Worm (Caenorhabditis elegans) whole organism, L1 larva: ENCODE data around the gene T05G5.4.

Experiments
- blmp-1 ChIP-seq: fragments of 150-350 bp; optimal IDR thresholded peaks from 2 replicates; lab custom pipeline; 2014; ENCODE audit warnings: missing biosample characterization, missing genetic modification characterization
- ceh-82 ChIP-seq, 3 experiments: fragments of 150-350 bp in 1 of 3; sonication (generic microtip) in 2 of 3; optimal IDR thresholded peaks; 2 replicates each; lab custom pipeline; 2014 to 2017; ENCODE audit warnings: missing biosample characterization in 3 of 3, missing genetic modification characterization in 3 of 3
- ceh-90 ChIP-seq: sonication (generic microtip); optimal IDR thresholded peaks from 2 replicates; lab custom pipeline; 2016; ENCODE audit warnings: missing genetic modification characterization, missing compliant biosample characterization
- ces-1 ChIP-seq: fragments of 150-350 bp; optimal IDR thresholded peaks from 2 replicates; lab custom pipeline; 2014; ENCODE audit warnings: missing biosample characterization, missing genetic modification reagents, missing genetic modification characterization
- efl-1 ChIP-seq, 4 experiments: fragments of 150-350 bp; optimal IDR thresholded peaks in 3 of 4; peaks in 1 of 4; 1 replicate in 1 of 4; 2 replicates in 3 of 4; lab custom pipeline; 2014; ENCODE audit warnings: missing biosample characterization in 2 of 4, missing genetic modification characterization in 2 of 4, missing genetic modification reagents in 2 of 4
- egl-27 ChIP-seq, 2 experiments: fragments of 150-350 bp in 1 of 2; sonication (generic microtip); optimal IDR thresholded peaks; 3 replicates each; lab custom pipeline; 2017 to 2018; ENCODE audit warnings: missing biosample characterization in 2 of 2, missing genetic modification characterization in 2 of 2, missing genetic modification reagents in 2 of 2
- elt-2 ChIP-seq: sonication (generic microtip); optimal IDR thresholded peaks from 2 replicates; lab custom pipeline; 2016; ENCODE audit warnings: missing genetic modification characterization, mild to moderate bottlenecking, inconsistent platforms, missing compliant biosample characterization, missing genetic modification reagents
- elt-3 ChIP-seq, 6 experiments: fragments of 150-350 bp in 1 of 6; sonication (generic microtip); optimal IDR thresholded peaks; 2 replicates each; lab custom pipeline; 2017 to 2018; ENCODE audit warnings: missing biosample characterization in 6 of 6, missing genetic modification characterization in 6 of 6, inconsistent platforms in 1 of 6
- fkh-8 ChIP-seq: sonication (generic microtip); optimal IDR thresholded peaks from 2 replicates; lab custom pipeline; 2016; ENCODE audit warnings: mild to moderate bottlenecking, missing genetic modification characterization, missing compliant biosample characterization
- hlh-17 ChIP-seq: fragments of 200-800 bp; sonication (Bioruptor generic); optimal IDR thresholded peaks from 2 replicates; lab custom pipeline; 2018; ENCODE audit warnings: missing genetic modification characterization, mild to moderate bottlenecking, missing compliant biosample characterization, moderate library complexity, borderline replicate concordance
- hlh-4 ChIP-seq: sonication (generic microtip); optimal IDR thresholded peaks from 2 replicates; lab custom pipeline; 2016; ENCODE audit warnings: mild to moderate bottlenecking, missing genetic modification characterization, missing compliant biosample characterization
- irx-1 ChIP-seq: sonication (generic microtip); optimal IDR thresholded peaks from 2 replicates; lab custom pipeline; 2016; ENCODE audit warnings: missing genetic modification characterization, missing compliant biosample characterization
- lin-14 ChIP-seq: fragments of 200-800 bp; sonication (Bioruptor generic); optimal IDR thresholded peaks from 2 replicates; lab custom pipeline; 2018; ENCODE audit warnings: mild to moderate bottlenecking, missing genetic modification characterization, moderate library complexity, missing compliant biosample characterization
- lin-15B ChIP-seq: fragments of 150-350 bp; sonication (generic microtip); optimal IDR thresholded peaks from 3 replicates; lab custom pipeline; 2014; ENCODE audit warnings: missing biosample characterization, missing genetic modification characterization
- lin-35 ChIP-seq, 2 experiments: fragments of 150-350 bp; optimal IDR thresholded peaks; 2 replicates each; lab custom pipeline; 2014; ENCODE audit warnings: missing biosample characterization in 2 of 2, missing genetic modification characterization in 2 of 2, missing genetic modification reagents in 2 of 2
- lsy-2 ChIP-seq, 2 experiments: fragments of 150-350 bp; optimal IDR thresholded peaks; 2 replicates each; lab custom pipeline; 2014; ENCODE audit warnings: missing biosample characterization in 2 of 2, missing genetic modification characterization in 2 of 2
- mab-9 ChIP-seq: fragments of 200-800 bp; sonication (Bioruptor generic); IDR thresholded peaks from 2 replicates; pipeline ENCODE4 v1.3.6; 2022; ENCODE audit warnings: missing genetic modification reagents, missing genetic modification characterization, missing compliant biosample characterization
- mdl-1 ChIP-seq, 2 experiments: fragments of 150-350 bp; optimal IDR thresholded peaks; 2 replicates each; lab custom pipeline; 2014 to 2017; ENCODE audit warnings: missing biosample characterization in 2 of 2, missing genetic modification characterization in 2 of 2, inconsistent platforms in 1 of 2
- mep-1 ChIP-seq: fragments of 150-350 bp; optimal IDR thresholded peaks from 2 replicates; lab custom pipeline; 2014; ENCODE audit warnings: missing biosample characterization, missing genetic modification characterization
- nhr-11 ChIP-seq: fragments of 150-350 bp; optimal IDR thresholded peaks from 2 replicates; lab custom pipeline; 2014; ENCODE audit warnings: missing biosample characterization, missing genetic modification characterization
- nhr-19 ChIP-seq: fragments of 200-800 bp; sonication (Bioruptor generic); conservative IDR thresholded peaks from 2 replicates; pipeline ENCODE4 v1.3.6; 2022; ENCODE audit warnings: missing genetic modification characterization, missing compliant biosample characterization
- nhr-20 ChIP-seq: sonication (generic microtip); optimal IDR thresholded peaks from 2 replicates; lab custom pipeline; 2016; ENCODE audit warnings: mild to moderate bottlenecking, missing genetic modification characterization, missing compliant biosample characterization
- nhr-47 ChIP-seq: sonication (generic microtip); optimal IDR thresholded peaks from 2 replicates; lab custom pipeline; 2016; ENCODE audit warnings: mild to moderate bottlenecking, missing genetic modification characterization, moderate library complexity, missing compliant biosample characterization
- nhr-71 ChIP-seq: sonication (generic microtip); optimal IDR thresholded peaks from 2 replicates; lab custom pipeline; 2016; ENCODE audit warnings: mild to moderate bottlenecking, missing genetic modification characterization, moderate library complexity, missing compliant biosample characterization
- nhr-76 ChIP-seq: sonication (generic microtip); optimal IDR thresholded peaks from 2 replicates; lab custom pipeline; 2017; ENCODE audit warnings: missing biosample characterization, missing genetic modification characterization
- nhr-85 ChIP-seq: sonication (generic microtip); peaks from one replicate; lab custom pipeline; 2016; ENCODE audit warnings: missing genetic modification characterization, inconsistent platforms, missing compliant biosample characterization
- pax-3 ChIP-seq: fragments of 200-800 bp; sonication (Bioruptor generic); optimal IDR thresholded peaks from 2 replicates; lab custom pipeline; 2018; ENCODE audit warnings: mild to moderate bottlenecking, missing genetic modification characterization, moderate library complexity, missing compliant biosample characterization
- pqm-1 ChIP-seq: sonication (generic microtip); optimal IDR thresholded peaks from 3 replicates; lab custom pipeline; 2017; ENCODE audit warnings: missing biosample characterization, missing genetic modification characterization
- rnt-1 ChIP-seq: sonication (generic microtip); optimal IDR thresholded peaks from 2 replicates; lab custom pipeline; 2016; ENCODE audit warnings: mild to moderate bottlenecking, missing genetic modification characterization, moderate library complexity, missing compliant biosample characterization
- snu-23 ChIP-seq: sonication (generic microtip); optimal IDR thresholded peaks from 2 replicates; lab custom pipeline; 2016; ENCODE audit warnings: missing genetic modification characterization, missing compliant biosample characterization
- unc-98 ChIP-seq: fragments of 200-800 bp; sonication (Bioruptor generic); IDR thresholded peaks from 2 replicates; pipeline ENCODE4 v1.3.6; 2022; ENCODE audit warnings: missing genetic modification characterization, missing compliant biosample characterization
- zip-4 ChIP-seq: fragments of 200-800 bp; sonication (Bioruptor generic); optimal IDR thresholded peaks from 2 replicates; lab custom pipeline; 2018; ENCODE audit warnings: mild to moderate bottlenecking, missing genetic modification characterization, moderate library complexity, missing compliant biosample characterization
- ztf-4 ChIP-seq: fragments of 150-350 bp; optimal IDR thresholded peaks from 2 replicates; lab custom pipeline; 2014; ENCODE audit warnings: missing biosample characterization, missing genetic modification characterization

T05G5.4 gene

DNA sequence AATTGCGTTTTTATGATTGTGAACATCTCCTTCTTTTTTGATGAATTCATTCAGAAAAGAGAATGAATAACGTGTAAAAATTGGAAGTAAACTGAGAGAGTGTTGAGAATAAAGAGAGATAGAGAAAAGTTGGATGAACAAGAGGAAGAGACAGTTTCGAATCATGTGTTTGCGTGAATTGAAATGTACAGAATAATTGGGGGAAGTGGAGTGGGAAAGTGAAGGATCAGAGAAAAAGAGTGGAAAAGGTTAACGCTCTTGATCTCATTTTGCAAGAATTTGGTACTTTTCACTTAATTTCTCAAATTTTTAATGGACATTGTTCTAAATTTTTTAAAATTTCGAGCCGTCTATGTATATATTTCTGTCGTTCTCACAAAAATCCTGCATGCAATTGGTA lies 15.4 kb upstream of the T05G5.4 start:
- TF ChIP-seq egl-27 (tag; optimal IDR thresholded peaks at IDR 0.05; lab: Kevin White, UChicago) (no peak), elt-3 (tag; optimal IDR thresholded peaks at IDR 0.05; lab: Kevin White, UChicago) (peak in 1 of 6 experiments; percentile 27), lsy-2 (tag; optimal IDR thresholded peaks at IDR 0.05; lab: Kevin White, UChicago) (peak in 1 of 2 experiments; percentile 23), elt-2 (tag; lab: Kevin White, UChicago) (no peak), nhr-20 (tag; lab: Kevin White, UChicago) (peak; percentile 3), ces-1 (no peak), zip-4 (GFP tag; lab: Kevin White, UChicago) (no peak), snu-23 (GFP tag; lab: Kevin White, UChicago) (peak; percentile 22), hlh-17 (GFP tag; lab: Kevin White, UChicago) (no peak), unc-98 (GFP tag; lab: Robert Waterston, UW) (no peak), mab-9 (no peak), lin-14 (GFP tag; lab: Kevin White, UChicago) (peak; percentile 64), blmp-1 (tag; lab: Kevin White, UChicago) (peak; percentile 87), nhr-85 (tag; lab: Kevin White, UChicago) (peak; percentile 74), lin-15B (tag; lab: Kevin White, UChicago) (no peak), lin-35 (GFP tag; optimal IDR thresholded peaks at IDR 0.05; lab: Kevin White, UChicago) (peak in 1 of 2 experiments; percentile 26), nhr-19 (GFP tag; lab: Robert Waterston, UW) (no peak), mep-1 (tag; lab: Kevin White, UChicago) (peak; percentile 32), nhr-11 (no peak), nhr-76 (no peak), irx-1 (no peak), ceh-90 (tag; lab: Kevin White, UChicago) (no peak), nhr-71 (no peak)
- TF ChIP-seq, all 84 proteins: peak for 9

DNA sequence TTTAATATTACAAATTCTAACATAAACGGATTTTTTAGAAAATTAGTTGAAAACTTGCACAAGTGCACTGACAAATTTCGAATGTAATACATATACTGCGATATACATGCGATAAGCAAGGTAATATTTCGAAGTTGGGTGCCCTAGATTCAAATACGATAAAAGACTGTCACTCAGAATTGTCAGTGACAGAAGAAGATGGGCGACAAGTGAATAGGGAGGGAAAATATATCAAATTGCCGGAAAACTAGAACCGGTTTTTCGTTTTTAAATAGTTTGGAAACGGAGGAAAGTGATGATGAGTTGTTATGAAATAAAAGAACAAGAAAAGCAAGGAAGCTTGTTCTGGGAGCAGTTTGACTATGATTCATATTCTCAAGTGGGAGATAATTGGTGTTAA lies 14.7 kb upstream of the T05G5.4 start:
- TF ChIP-seq nhr-85 (tag; lab: Kevin White, UChicago): peak; percentile 87
- TF ChIP-seq mep-1 (tag; lab: Kevin White, UChicago): peak; percentile 26
- TF ChIP-seq ceh-90 (tag; lab: Kevin White, UChicago): no peak
- TF ChIP-seq ceh-82 (tag; optimal IDR thresholded peaks at IDR 0.05; lab: Kevin White, UChicago): no peak
- peak; percentile 14 for TF ChIP-seq rnt-1
- TF ChIP-seq snu-23 (GFP tag; lab: Kevin White, UChicago): peak; percentile 21
- TF ChIP-seq blmp-1 (tag; lab: Kevin White, UChicago): peak; percentile 67
- peak; percentile 55 for TF ChIP-seq lin-14 (GFP tag; lab: Kevin White, UChicago)
- no peak for TF ChIP-seq pax-3 (tag; lab: Kevin White, UChicago)
- TF ChIP-seq, all 84 proteins: peak for 6

- TF ChIP-seq ceh-82 (tag; optimal IDR thresholded peaks at IDR 0.05; lab: Kevin White, UChicago): no peak
- no peak for TF ChIP-seq ztf-4 (tag; lab: Kevin White, UChicago)
- TF ChIP-seq efl-1 (optimal IDR thresholded peaks at IDR 0.05; lab: Kevin White, UChicago): no peak
- TF ChIP-seq efl-1 (GFP tag; optimal IDR thresholded peaks at IDR 0.05 in 1 of 2; lab: Kevin White, UChicago): peak in 1 of 2 experiments; percentile 21
- TF ChIP-seq mdl-1 (tag; optimal IDR thresholded peaks at IDR 0.05; lab: Kevin White, UChicago): no peak
- no peak for TF ChIP-seq pqm-1
- TF ChIP-seq lin-35 (GFP tag; optimal IDR thresholded peaks at IDR 0.05; lab: Kevin White, UChicago): peak in 1 of 2 experiments; percentile 19
These were observed 12.9 kb upstream of the T05G5.4 start, which contains the start of gene dao-6 for ce11 chrIII:9735857-9736256. Gene dao-6, minus strand, starts transcription at chrIII:9736201.

ce11 chrIII:9738954-9739353 lies 9.8 kb upstream of the T05G5.4 start, which contains the start of gene hlh-4:
Gene hlh-4, minus strand, starts transcription at chrIII:9739054.
- TF ChIP-seq fkh-8 (tag; lab: Kevin White, UChicago) (peak; percentile 7), hlh-4 (tag; lab: Kevin White, UChicago) (peak; percentile 32), nhr-11 (no peak), nhr-47 (tag; lab: Kevin White, UChicago) (no peak)
